Fruit fly (Drosophila melanogaster): Measurements from ENCODE around the gene CG7702.

The CG7702 gene

DNA sequence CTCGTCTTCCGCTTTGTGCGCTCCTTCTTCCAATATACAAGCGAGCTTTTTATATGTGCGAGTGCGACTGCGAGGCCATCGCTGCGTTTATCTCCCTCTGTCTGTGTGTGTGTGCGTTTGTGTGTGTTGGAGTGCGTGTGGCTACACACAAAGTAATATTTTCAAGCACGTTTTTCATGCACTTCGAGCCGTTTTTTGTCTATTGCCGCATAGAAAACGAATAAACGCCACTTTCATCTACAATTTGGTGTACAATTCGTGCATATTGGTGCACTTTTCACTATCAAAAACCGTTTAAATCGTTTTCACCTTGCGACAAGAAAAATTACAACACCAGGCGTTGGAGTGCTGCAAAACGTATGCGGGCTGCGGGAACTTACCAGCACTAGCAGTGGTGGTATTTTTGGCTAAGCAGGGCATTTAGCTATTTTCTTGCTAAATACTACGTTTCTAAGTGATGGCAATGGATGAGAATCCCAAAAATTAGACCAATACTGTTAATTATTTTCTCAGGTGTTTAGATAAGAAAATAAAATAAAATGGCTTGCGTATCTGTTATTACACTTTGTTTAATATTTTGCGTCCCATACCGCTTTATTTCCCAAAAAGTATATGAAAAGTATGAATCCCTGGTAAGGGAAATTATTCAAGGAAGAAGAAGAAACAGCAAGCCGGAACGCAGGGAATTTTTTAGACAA lies 10.1 kb upstream of the CG7702 start, which contains the start of the genes CG31224 and CstF64 (continued):
- TF ChIP-seq fkh (GFP tag; optimal IDR thresholded peaks at IDR 0.05) (no peak), CG15336 (GFP tag; IDR thresholded peaks at IDR 0.05) (peak; percentile 59), eg (GFP tag; IDR thresholded peaks at IDR 0.05) (peak; percentile 76), CG6276 (GFP tag; optimal IDR thresholded peaks at IDR 0.05) (no peak), CG10669 (GFP tag; optimal IDR thresholded peaks at IDR 0.05) (no peak), ss (GFP tag; optimal IDR thresholded peaks at IDR 0.05) (peak in 1 of 2 experiments; percentile 65), CG7368 (GFP tag; optimal IDR thresholded peaks at IDR 0.05) (peak; percentile 66), esn (GFP tag; optimal IDR thresholded peaks at IDR 0.05) (peak; percentile 86), CG11902 (GFP tag; optimal IDR thresholded peaks at IDR 0.05) (peak; percentile 70), salr (GFP tag; optimal IDR thresholded peaks at IDR 0.05) (peak in 1 of 2 experiments; percentile 44), OdsH (GFP tag; optimal IDR thresholded peaks at IDR 0.05) (peak; percentile 82), fd59A (GFP tag; optimal IDR thresholded peaks at IDR 0.05) (peak; percentile 54), CG8119 (GFP tag; IDR thresholded peaks at IDR 0.05) (peak; percentile 77), CG3919 (GFP tag; optimal IDR thresholded peaks at IDR 0.05) (peak; percentile 83), Met (GFP tag; optimal IDR thresholded peaks at IDR 0.05) (peak; percentile 83)

dm6 chr3R:18663525-18663924 lies 5.7 kb upstream of the CG7702 start, which contains the start of the genes Cpsf73 and Gos28:
Gene Cpsf73 (minus strand): TSS chr3R:18663552.
Gene Gos28 (plus strand): TSS chr3R:18663738.
- TF ChIP-seq topi (GFP tag; optimal IDR thresholded peaks at IDR 0.05) (peak; percentile 23), Sox14 (GFP tag; optimal IDR thresholded peaks at IDR 0.05) (peak; percentile 70), CG34406 (GFP tag; optimal IDR thresholded peaks at IDR 0.05) (no peak), Eip78C (GFP tag) (peak; percentile 64), esn (GFP tag; optimal IDR thresholded peaks at IDR 0.05) (peak; percentile 34), CG3919 (GFP tag; optimal IDR thresholded peaks at IDR 0.05) (peak; percentile 22), CG31627 (GFP tag; optimal IDR thresholded peaks at IDR 0.05) (peak; percentile 19), OdsH (GFP tag; optimal IDR thresholded peaks at IDR 0.05) (no peak), dsx (GFP tag; optimal IDR thresholded peaks at IDR 0.05; ENCODE audit: poor library complexity, severe bottlenecking) (peak; percentile 7)

DNA sequence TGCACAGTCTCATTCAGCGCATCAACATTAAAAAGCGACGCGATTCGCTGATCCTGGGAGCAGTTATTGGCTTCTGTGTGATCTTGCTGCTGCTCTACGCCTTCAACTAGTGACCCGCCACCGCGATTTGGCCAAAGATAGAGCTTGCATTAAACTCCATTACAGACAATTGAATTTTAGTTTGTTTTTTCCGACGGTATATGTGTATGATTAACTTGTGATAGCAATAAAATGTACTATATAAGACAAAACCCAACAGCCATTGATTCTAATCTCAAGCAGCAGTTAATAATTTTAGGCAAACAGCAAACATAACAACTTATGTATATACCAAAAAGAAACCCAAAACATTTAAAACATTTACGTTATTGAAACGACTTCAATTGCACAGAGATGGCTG lies 4.1 kb upstream of the CG7702 start, which contains the start of gene CG31231:
TSS of gene CG31231 (plus strand) at position 301 of the 400 bp plus-strand sequence.
- no peak for TF ChIP-seq ss (GFP tag; optimal IDR thresholded peaks at IDR 0.05)
- TF ChIP-seq topi (GFP tag; optimal IDR thresholded peaks at IDR 0.05): no peak
- no peak for TF ChIP-seq Sox14 (GFP tag; optimal IDR thresholded peaks at IDR 0.05)
- TF ChIP-seq dsx (GFP tag; optimal IDR thresholded peaks at IDR 0.05; ENCODE audit: poor library complexity, severe bottlenecking): no peak
- no peak for TF ChIP-seq CG11902 (GFP tag; optimal IDR thresholded peaks at IDR 0.05)
- TF ChIP-seq acj6 (GFP tag; optimal IDR thresholded peaks at IDR 0.05): no peak
- no peak for TF ChIP-seq CG1621 (tag; optimal IDR thresholded peaks at IDR 0.05)
- no peak for TF ChIP-seq CG7368 (GFP tag; optimal IDR thresholded peaks at IDR 0.05)
- no peak for TF ChIP-seq CG3032 (tag; optimal IDR thresholded peaks at IDR 0.05)
- TF ChIP-seq Hr4 (GFP tag; optimal IDR thresholded peaks at IDR 0.05): no peak
- no peak for TF ChIP-seq Sox102F (GFP tag; optimal IDR thresholded peaks at IDR 0.05)
- no peak for TF ChIP-seq Eip75B (GFP tag; optimal IDR thresholded peaks at IDR 0.05)
- no peak for TF ChIP-seq Ets21C (GFP tag; optimal IDR thresholded peaks at IDR 0.05)

DNA sequence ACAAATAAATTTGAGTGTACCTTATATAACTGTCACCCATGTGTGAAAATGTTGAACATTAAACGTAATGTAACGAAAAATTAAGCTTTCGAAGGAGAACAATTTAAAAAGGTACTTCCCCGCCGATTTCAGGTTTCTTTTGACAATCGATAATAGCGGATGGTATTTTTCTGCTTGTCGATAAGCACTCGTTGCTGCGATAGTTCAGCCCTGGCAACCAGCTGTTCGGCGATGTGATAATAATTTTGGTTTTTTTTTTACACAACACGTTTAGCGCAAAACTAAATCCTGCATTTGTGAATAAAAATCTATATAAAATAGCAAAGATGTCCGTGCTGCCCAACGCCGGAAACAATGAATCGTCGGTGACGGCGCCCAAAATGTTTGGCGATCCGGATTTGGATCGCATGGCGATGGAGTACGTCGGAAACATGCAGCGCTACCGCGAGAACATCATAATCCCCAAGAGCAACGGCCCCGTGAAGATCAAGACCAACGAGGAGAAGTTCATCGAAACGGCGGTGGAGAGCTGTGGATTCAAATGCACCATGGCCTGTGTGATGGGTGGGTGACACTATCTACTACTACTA lies 1.4 kb upstream of the CG7702 start, which contains the start of gene CG31229:
TSS of gene CG31229 (plus strand) at position 194 of the 590 bp plus-strand sequence.
- TF ChIP-seq CG15336 (GFP tag; IDR thresholded peaks at IDR 0.05): peak; percentile 17; the same call in 1 of the 2 replicates
- TF ChIP-seq vri (GFP tag; optimal IDR thresholded peaks at IDR 0.05): peak; percentile 80
- TF ChIP-seq Eip78C (GFP tag): peak; percentile 8
- peak; percentile 41 for TF ChIP-seq CG6854 (GFP tag; optimal IDR thresholded peaks at IDR 0.05)
- no peak for TF ChIP-seq Ets96B (tag; optimal IDR thresholded peaks at IDR 0.05)
